Worm (Caenorhabditis elegans) whole organism, L4 larva: Measurements from ENCODE around the gene nlp-1.

Experiments
- D1046.2 ChIP-seq: fragments of 200-800 bp; sonication (Bioruptor generic); IDR thresholded peaks from 2 replicates; pipeline ENCODE4 v1.3.6; 2022; ENCODE audit warnings: missing genetic modification characterization, missing compliant biosample characterization
- F10B5.3 ChIP-seq: sonication (generic microtip); optimal IDR thresholded peaks from 2 replicates; lab custom pipeline; 2016; ENCODE audit warnings: mild to moderate bottlenecking, missing genetic modification characterization, missing compliant biosample characterization
- F26F4.8 ChIP-seq: fragments of 200-800 bp; sonication (Bioruptor generic); conservative IDR thresholded peaks from 2 replicates; pipeline ENCODE4 v1.3.6; 2022; ENCODE audit warnings: missing genetic modification characterization, missing compliant biosample characterization
- F44E2.7 ChIP-seq: fragments of 200-800 bp; sonication (Bioruptor generic); IDR thresholded peaks from 2 replicates; pipeline ENCODE4 v2.1.2; 2022; ENCODE audit warnings: missing genetic modification characterization, missing compliant biosample characterization
- T26A8.4 ChIP-seq: fragments of 200-800 bp; sonication (Bioruptor generic); IDR thresholded peaks from 2 replicates; pipeline ENCODE4 v1.3.6; 2022; ENCODE audit warnings: missing genetic modification characterization, missing compliant biosample characterization
- Y48G9A.11 ChIP-seq: fragments of 200-800 bp; sonication (Bioruptor generic); IDR thresholded peaks from 2 replicates; pipeline ENCODE4 v1.3.6; 2022; ENCODE audit warnings: missing genetic modification reagents, missing genetic modification characterization, missing compliant biosample characterization
- Y5F2A.4 ChIP-seq: fragments of 200-800 bp; sonication (Bioruptor generic); optimal IDR thresholded peaks from 2 replicates; lab custom pipeline; 2018; ENCODE audit warnings: mild to moderate bottlenecking, missing genetic modification characterization, missing compliant biosample characterization
- Y75B8A.6 ChIP-seq: fragments of 200-800 bp; sonication (Bioruptor generic); IDR thresholded peaks from 2 replicates; pipeline ENCODE4 v1.3.6; 2022; ENCODE audit warnings: missing genetic modification reagents, missing genetic modification characterization, missing compliant biosample characterization
- ZK337.2 ChIP-seq: fragments of 200-800 bp; sonication (Bioruptor generic); IDR thresholded peaks from 2 replicates; pipeline ENCODE4 v1.3.6; 2022; ENCODE audit warnings: missing genetic modification reagents, missing genetic modification characterization, missing compliant biosample characterization
- ZK546.5 ChIP-seq, 2 experiments: sonication (generic microtip); optimal IDR thresholded peaks; 2 replicates each; lab custom pipeline; 2017; ENCODE audit warnings: missing biosample characterization in 2 of 2, missing genetic modification characterization in 2 of 2
- aha-1 ChIP-seq: fragments of 150-350 bp; peaks from one replicate; lab custom pipeline; 2014; ENCODE audit warnings: missing biosample characterization, missing genetic modification characterization
- aly-2 ChIP-seq: sonication (generic microtip); optimal IDR thresholded peaks from 2 replicates; lab custom pipeline; 2018; ENCODE audit warnings: missing biosample characterization, missing genetic modification characterization
- attf-4 ChIP-seq: sonication (generic microtip); optimal IDR thresholded peaks from 3 replicates; lab custom pipeline; 2017; ENCODE audit warnings: missing biosample characterization, missing genetic modification characterization
- ceh-32 ChIP-seq: sonication (generic microtip); optimal IDR thresholded peaks from 2 replicates; lab custom pipeline; 2016; ENCODE audit warnings: mild to moderate bottlenecking, missing genetic modification characterization, missing compliant biosample characterization; ENCODE audit not compliant: poor library complexity
- ceh-62 ChIP-seq: sonication (generic microtip); optimal IDR thresholded peaks from 2 replicates; lab custom pipeline; 2017; ENCODE audit warnings: missing biosample characterization, missing genetic modification characterization
- ceh-82 ChIP-seq: sonication (generic microtip); optimal IDR thresholded peaks from 2 replicates; lab custom pipeline; 2017; ENCODE audit warnings: missing biosample characterization, missing genetic modification characterization
- ctbp-1 ChIP-seq: fragments of 200-800 bp; sonication (Bioruptor generic); IDR thresholded peaks from 2 replicates; pipeline ENCODE4 v1.3.6; 2022; ENCODE audit warnings: missing genetic modification reagents, missing genetic modification characterization, missing compliant biosample characterization
- dmd-6 ChIP-seq: fragments of 200-800 bp; sonication (Bioruptor generic); IDR thresholded peaks from 2 replicates; pipeline ENCODE4 v1.3.6; 2022; ENCODE audit warnings: missing genetic modification reagents, missing genetic modification characterization, missing compliant biosample characterization
- dmd-8 ChIP-seq: fragments of 200-800 bp; sonication (Bioruptor generic); IDR thresholded peaks from 2 replicates; pipeline ENCODE4 v1.3.6; 2022; ENCODE audit warnings: missing genetic modification characterization, missing compliant biosample characterization
- dmd-9 ChIP-seq: fragments of 200-800 bp; sonication (Bioruptor generic); IDR thresholded peaks from 2 replicates; pipeline ENCODE4 v1.3.6; 2022; ENCODE audit warnings: missing genetic modification reagents, missing genetic modification characterization, missing compliant biosample characterization
- dve-1 ChIP-seq: sonication (generic microtip); optimal IDR thresholded peaks from 2 replicates; lab custom pipeline; 2017; ENCODE audit warnings: antibody characterized with exemption, mild to moderate bottlenecking, missing genetic modification characterization, missing compliant biosample characterization; ENCODE audit not compliant: insufficient read depth
- egl-27 ChIP-seq: sonication (generic microtip); optimal IDR thresholded peaks from 3 replicates; lab custom pipeline; 2017; ENCODE audit warnings: missing biosample characterization, missing genetic modification reagents, missing genetic modification characterization
- egl-43 ChIP-seq: fragments of 200-800 bp; sonication (Bioruptor generic); IDR thresholded peaks from 2 replicates; pipeline ENCODE4 v1.3.6; 2022; ENCODE audit warnings: missing genetic modification reagents, missing genetic modification characterization, missing compliant biosample characterization
- fkh-10 ChIP-seq: fragments of 150-350 bp; optimal IDR thresholded peaks from 2 replicates; lab custom pipeline; 2014; ENCODE audit warnings: missing biosample characterization, missing genetic modification reagents, missing genetic modification characterization
- hlh-11 ChIP-seq: fragments of 200-800 bp; sonication (Bioruptor generic); optimal IDR thresholded peaks from 2 replicates; lab custom pipeline; 2018; ENCODE audit warnings: mild to moderate bottlenecking, missing genetic modification characterization, missing compliant biosample characterization
- hlh-30 ChIP-seq: sonication (generic microtip); optimal IDR thresholded peaks from 2 replicates; lab custom pipeline; 2017; ENCODE audit warnings: antibody characterized with exemption, mild to moderate bottlenecking, missing genetic modification characterization, missing compliant biosample characterization; ENCODE audit not compliant: insufficient read depth
- hmg-1.1 ChIP-seq: fragments of 200-800 bp; sonication (Bioruptor generic); IDR thresholded peaks from 2 replicates; pipeline ENCODE4 v1.3.6; 2022; ENCODE audit warnings: missing genetic modification reagents, missing genetic modification characterization, missing compliant biosample characterization
- lin-13 ChIP-seq: fragments of 150-350 bp; optimal IDR thresholded peaks from 2 replicates; lab custom pipeline; 2014; ENCODE audit warnings: missing biosample characterization, missing genetic modification reagents, missing genetic modification characterization
- lin-15B ChIP-seq: fragments of 150-350 bp; sonication (generic microtip); optimal IDR thresholded peaks from 3 replicates; lab custom pipeline; 2014; ENCODE audit warnings: missing biosample characterization, missing genetic modification characterization
- lin-29 ChIP-seq: fragments of 200-800 bp; sonication (Bioruptor generic); IDR thresholded peaks from 2 replicates; pipeline ENCODE4 v1.3.6; 2022; ENCODE audit warnings: missing genetic modification reagents, missing genetic modification characterization, missing compliant biosample characterization
- madf-5 ChIP-seq, 2 experiments: fragments of 200-800 bp; sonication (Bioruptor generic); IDR thresholded peaks; 2 replicates each; pipeline ENCODE4 v1.3.6; 2022; ENCODE audit warnings: missing compliant biosample characterization in 2 of 2, missing genetic modification characterization in 2 of 2
- madf-9 ChIP-seq: fragments of 200-800 bp; sonication (Bioruptor generic); conservative IDR thresholded peaks from 2 replicates; pipeline ENCODE4 v1.3.6; 2022; ENCODE audit warnings: missing genetic modification reagents, missing genetic modification characterization, missing compliant biosample characterization
- mdl-1 ChIP-seq, 2 experiments: fragments of 150-350 bp in 1 of 2; sonication (generic microtip) in 1 of 2; optimal IDR thresholded peaks; 2 replicates each; lab custom pipeline; 2014 to 2017; ENCODE audit warnings: missing biosample characterization in 2 of 2, missing genetic modification characterization in 2 of 2
- mdt-29 ChIP-seq: fragments of 200-800 bp; sonication (Bioruptor generic); IDR thresholded peaks from 2 replicates; pipeline ENCODE4 v1.3.6; 2022; ENCODE audit warnings: missing genetic modification reagents, missing genetic modification characterization, missing compliant biosample characterization
- mxl-2 ChIP-seq: fragments of 200-800 bp; sonication (Bioruptor generic); conservative IDR thresholded peaks from 2 replicates; pipeline ENCODE4 v1.3.6; 2022; ENCODE audit warnings: missing genetic modification reagents, missing genetic modification characterization, missing compliant biosample characterization
- mxl-3 ChIP-seq: fragments of 200-800 bp; sonication (Bioruptor generic); optimal IDR thresholded peaks from 2 replicates; lab custom pipeline; 2018; ENCODE audit warnings: mild to moderate bottlenecking, missing genetic modification characterization, missing compliant biosample characterization
- nhr-11 ChIP-seq: fragments of 150-350 bp; optimal IDR thresholded peaks from 2 replicates; lab custom pipeline; 2014; ENCODE audit warnings: missing biosample characterization, missing genetic modification characterization
- nhr-111 ChIP-seq: fragments of 200-800 bp; sonication (Bioruptor generic); optimal IDR thresholded peaks from 2 replicates; lab custom pipeline; 2018; ENCODE audit warnings: mild to moderate bottlenecking, missing genetic modification characterization, missing compliant biosample characterization
- nhr-41 ChIP-seq: fragments of 200-800 bp; sonication (Bioruptor generic); IDR thresholded peaks from 2 replicates; pipeline ENCODE4 v1.3.6; 2022; ENCODE audit warnings: missing genetic modification reagents, missing genetic modification characterization, missing compliant biosample characterization
- nhr-42 ChIP-seq: fragments of 200-800 bp; sonication (Bioruptor generic); IDR thresholded peaks from 2 replicates; pipeline ENCODE4 v1.3.6; 2022; ENCODE audit warnings: missing genetic modification characterization, missing compliant biosample characterization
- nhr-48 ChIP-seq: sonication (generic microtip); optimal IDR thresholded peaks from 2 replicates; lab custom pipeline; 2016; ENCODE audit warnings: mild to moderate bottlenecking, missing genetic modification characterization, missing compliant biosample characterization
- nhr-6 ChIP-seq: fragments of 150-350 bp; optimal IDR thresholded peaks from 2 replicates; lab custom pipeline; 2014; ENCODE audit warnings: missing biosample characterization, missing genetic modification characterization
- pqm-1 ChIP-seq: sonication (generic microtip); optimal IDR thresholded peaks from 2 replicates; lab custom pipeline; 2017; ENCODE audit warnings: missing biosample characterization, missing genetic modification characterization
- saeg-2 ChIP-seq: fragments of 200-800 bp; sonication (Bioruptor generic); IDR thresholded peaks from 2 replicates; pipeline ENCODE4 v1.3.6; 2022; ENCODE audit warnings: missing genetic modification reagents, missing genetic modification characterization, missing compliant biosample characterization
- sdz-12 ChIP-seq: fragments of 200-800 bp; sonication (Bioruptor generic); optimal IDR thresholded peaks from 2 replicates; lab custom pipeline; 2018; ENCODE audit warnings: mild to moderate bottlenecking, missing genetic modification characterization, missing compliant biosample characterization
- skn-1 ChIP-seq: fragments of 150-350 bp; optimal IDR thresholded peaks from 2 replicates; lab custom pipeline; 2014; ENCODE audit warnings: missing biosample characterization, missing genetic modification characterization
- snpc-4 ChIP-seq: fragments of 150-350 bp; optimal IDR thresholded peaks from 2 replicates; lab custom pipeline; 2014; ENCODE audit warnings: missing biosample characterization, missing genetic modification characterization
- spr-1 ChIP-seq: sonication (generic microtip); optimal IDR thresholded peaks from 2 replicates; lab custom pipeline; 2016; ENCODE audit warnings: mild to moderate bottlenecking, missing genetic modification characterization, missing compliant biosample characterization
- spr-3 ChIP-seq: fragments of 200-800 bp; sonication (Bioruptor generic); optimal IDR thresholded peaks from 2 replicates; lab custom pipeline; 2018; ENCODE audit warnings: mild to moderate bottlenecking, missing genetic modification characterization, missing compliant biosample characterization
- tra-1 ChIP-seq: fragments of 200-800 bp; sonication (Bioruptor generic); IDR thresholded peaks from 2 replicates; pipeline ENCODE4 v1.3.6; 2022; ENCODE audit warnings: missing genetic modification reagents, missing genetic modification characterization, missing compliant biosample characterization
- zip-11 ChIP-seq: fragments of 200-800 bp; sonication (Bioruptor generic); IDR thresholded peaks from 2 replicates; pipeline ENCODE4 v1.3.6; 2022; ENCODE audit warnings: missing genetic modification characterization, missing compliant biosample characterization
- ztf-11 ChIP-seq: fragments of 150-350 bp; optimal IDR thresholded peaks from 2 replicates; lab custom pipeline; 2014; ENCODE audit warnings: missing biosample characterization, missing genetic modification characterization

The nlp-1 gene

DNA sequence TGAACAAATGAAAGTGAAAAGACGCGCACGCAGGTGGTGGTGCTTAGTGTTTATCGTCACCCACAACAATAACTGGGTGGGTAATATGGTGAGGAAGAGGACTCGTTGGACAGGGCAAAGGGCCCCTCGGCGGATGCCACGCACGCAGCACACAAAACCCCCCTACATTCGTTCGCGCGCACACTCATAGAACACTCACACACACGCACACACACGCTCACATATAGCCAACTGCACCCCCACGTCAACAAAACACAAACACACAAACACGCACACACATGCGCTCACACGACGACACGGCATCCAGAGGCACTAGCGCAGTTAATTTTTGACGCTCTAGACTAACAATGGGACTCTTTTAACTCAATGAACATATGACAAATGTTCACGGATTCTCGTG lies 33.2 kb upstream of the nlp-1 start (continued):
- TF ChIP-seq F10B5.3 (tag; lab: Kevin White, UChicago) (no peak), nhr-111 (no peak), lin-13 (no peak), mdl-1 (tag; optimal IDR thresholded peaks at IDR 0.05; lab: Kevin White, UChicago) (peak in 1 of 2 experiments; percentile 83), aly-2 (no peak), spr-1 (tag; lab: Kevin White, UChicago) (no peak), egl-43 (peak; percentile 60; the same call in 1 of the 2 replicates), dmd-8 (GFP tag; lab: Robert Waterston, UW) (0 out of 2 replicates have a peak, but pooled peaks have one; percentile 50), hlh-30 (tag; lab: Kevin White, UChicago) (peak; percentile 78), mdt-29 (GFP tag; lab: Robert Waterston, UW) (0 out of 2 replicates have a peak, but pooled peaks have one; percentile 37), lin-15B (tag; lab: Kevin White, UChicago) (no peak), zip-11 (GFP tag; lab: Robert Waterston, UW) (no peak), lin-29 (GFP tag; lab: Robert Waterston, UW) (no peak), spr-3 (GFP tag; lab: Kevin White, UChicago) (no peak), nhr-6 (tag; lab: Kevin White, UChicago) (no peak), Y75B8A.6 (GFP tag; lab: Robert Waterston, UW) (no peak), T26A8.4 (GFP tag; lab: Robert Waterston, UW) (no peak), fkh-10 (GFP tag; lab: Kevin White, UChicago) (peak; percentile 64), madf-5 (GFP tag; IDR thresholded peaks at IDR 0.05; lab: Robert Waterston, UW) (no peak), sdz-12 (GFP tag; lab: Kevin White, UChicago) (no peak), mxl-3 (GFP tag; lab: Kevin White, UChicago) (peak; percentile 8), egl-27 (tag; lab: Kevin White, UChicago) (no peak), F26F4.8 (no peak), Y5F2A.4 (GFP tag; lab: Kevin White, UChicago) (no peak), ZK337.2 (GFP tag; lab: Robert Waterston, UW) (no peak), snpc-4 (tag; lab: Kevin White, UChicago) (no peak), nhr-11 (peak; percentile 56), dve-1 (tag; lab: Kevin White, UChicago) (peak; percentile 4), mxl-2 (no peak), hmg-1.1 (GFP tag; lab: Robert Waterston, UW) (peak; percentile 83), saeg-2 (GFP tag; lab: Robert Waterston, UW) (no peak), ZK546.5 (tag; optimal IDR thresholded peaks at IDR 0.05; lab: Kevin White, UChicago) (no peak), skn-1 (tag; lab: Kevin White, UChicago) (no peak), D1046.2 (GFP tag; lab: Robert Waterston, UW) (no peak), dmd-6 (GFP tag; lab: Robert Waterston, UW) (peak; percentile 58), tra-1 (no peak), ztf-11 (no peak), dmd-9 (GFP tag; lab: Robert Waterston, UW) (no peak), ctbp-1 (GFP tag; lab: Robert Waterston, UW) (peak; percentile 77), attf-4 (tag; lab: Kevin White, UChicago) (no peak), aha-1 (tag; lab: Kevin White, UChicago) (peak; percentile 99), ceh-32 (tag; lab: Kevin White, UChicago) (no peak), hlh-11 (peak; percentile 49), pqm-1 (tag; lab: Kevin White, UChicago) (no peak), ceh-62 (no peak), nhr-48 (tag; lab: Kevin White, UChicago) (no peak), nhr-41 (GFP tag; lab: Robert Waterston, UW) (no peak), nhr-42 (GFP tag; lab: Robert Waterston, UW) (no peak), ceh-82 (tag; lab: Kevin White, UChicago) (no peak), madf-9 (GFP tag; lab: Robert Waterston, UW) (0 out of 2 replicates have a peak, but pooled peaks have one; percentile 17), F44E2.7 (no peak), Y48G9A.11 (GFP tag; lab: Robert Waterston, UW) (no peak)
